Fruit fly (Drosophila melanogaster) whole organism: Measurements from ENCODE around the gene snk.

Experiments used
- EcR ChIP-seq, 2 experiments: fragments of >200 bp; optimal IDR thresholded peaks; 2 replicates each; lab custom pipeline; 2017; ENCODE audit warnings: missing biosample characterization in 2 of 2, missing genetic modification characterization in 2 of 2, missing genetic modification reagents in 2 of 2
- psq ChIP-seq: fragments of >200 bp; optimal IDR thresholded peaks from 2 replicates; lab custom pipeline; 2017

dm6 chr3R:13018284-13018900 is 24.2 kb downstream of the snk start:
- TF ChIP-seq psq (lab: Kevin White, UChicago) (no peak), EcR (GFP tag; optimal IDR thresholded peaks at IDR 0.05; lab: Kevin White, UChicago) (no peak)
